Fruit fly (Drosophila melanogaster): ENCODE measurements around the gene CkIalpha.

CkIalpha gene

dm6 chrX:12665112-12665795 lies 11.8 kb downstream of the CkIalpha start (continued):
- peak in 1 of 2 experiments; percentile 54 for TF ChIP-seq Hr78 (GFP tag; optimal IDR thresholded peaks at IDR 0.05)
- TF ChIP-seq Dbx (GFP tag; IDR thresholded peaks at IDR 0.05), result peak; percentile 88
- TF ChIP-seq jumu (GFP tag; optimal IDR thresholded peaks at IDR 0.05), result peak; percentile 37
- TF ChIP-seq CG17612 (GFP tag; IDR thresholded peaks at IDR 0.05), result peak; percentile 85
- TF ChIP-seq Pdp1 (GFP tag; optimal IDR thresholded peaks at IDR 0.05), result peak in 1 of 2 experiments; percentile 55
- peak; percentile 58 for TF ChIP-seq CG10431 (GFP tag; optimal IDR thresholded peaks at IDR 0.05)
- TF ChIP-seq CG2129 (GFP tag; IDR thresholded peaks at IDR 0.05; ENCODE audit: partially characterized antibody), result no peak
- TF ChIP-seq CG2120 (GFP tag; optimal IDR thresholded peaks at IDR 0.05), result peak; percentile 79
- peak; percentile 78 for TF ChIP-seq Taf1 (GFP tag; IDR thresholded peaks at IDR 0.05)
- TF ChIP-seq NC2α (GFP tag; optimal IDR thresholded peaks at IDR 0.05), result no peak
- peak; percentile 90 for TF ChIP-seq Hmr (GFP tag; optimal IDR thresholded peaks at IDR 0.05)
- TF ChIP-seq D19A (tag; optimal IDR thresholded peaks at IDR 0.05), result peak; percentile 83
- TF ChIP-seq peb (GFP tag; IDR thresholded peaks at IDR 0.05), result peak; percentile 82
- peak; percentile 82; the same call in 1 of the 2 replicates for TF ChIP-seq ssp (GFP tag; IDR thresholded peaks at IDR 0.05)
- no peak for TF ChIP-seq sc (optimal IDR thresholded peaks at IDR 0.05)
- peak; percentile 82 for TF ChIP-seq sc (GFP tag; optimal IDR thresholded peaks at IDR 0.05)
- peak; percentile 91 for TF ChIP-seq CG17359 (tag; optimal IDR thresholded peaks at IDR 0.05)
- TF ChIP-seq CG3726 (GFP tag; IDR thresholded peaks at IDR 0.05), result peak; percentile 84; the same call in 1 of the 3 replicates
- peak; percentile 57 for TF ChIP-seq ewg (GFP tag; optimal IDR thresholded peaks at IDR 0.05)
- peak; percentile 85 for TF ChIP-seq CG9817 (tag; optimal IDR thresholded peaks at IDR 0.05)
- TF ChIP-seq E2f2 (GFP tag; IDR thresholded peaks at IDR 0.05), result peak; percentile 67
- peak; percentile 88 for TF ChIP-seq Rx (GFP tag; IDR thresholded peaks at IDR 0.05)
- peak; percentile 89 for TF ChIP-seq CG8924 (tag; optimal IDR thresholded peaks at IDR 0.05)
- TF ChIP-seq CG13123 (GFP tag; optimal IDR thresholded peaks at IDR 0.05), result peak; percentile 72
- TF ChIP-seq CG3838 (GFP tag; optimal IDR thresholded peaks at IDR 0.05), result peak; percentile 58
- TF ChIP-seq sr (GFP tag; IDR thresholded peaks at IDR 0.05), result peak; percentile 51; the same call in 2 of the 3 replicates
- peak; percentile 88 for TF ChIP-seq caup (GFP tag; optimal IDR thresholded peaks at IDR 0.05; ENCODE audit: severe bottlenecking)
- TF ChIP-seq Neu2 (GFP tag; optimal IDR thresholded peaks at IDR 0.05; ENCODE audit: borderline replicate concordance), result no peak
- TF ChIP-seq HLHmδ (GFP tag; optimal IDR thresholded peaks at IDR 0.05), result no peak
- TF ChIP-seq hbn (GFP tag; IDR thresholded peaks at IDR 0.05; ENCODE audit: partially characterized antibody), result no peak
- peak; percentile 16 for TF ChIP-seq ab (GFP tag; optimal IDR thresholded peaks at IDR 0.05)
- peak; percentile 71 for TF ChIP-seq CG17802 (tag; optimal IDR thresholded peaks at IDR 0.05)
- peak; percentile 87 for TF ChIP-seq BtbVII (GFP tag; optimal IDR thresholded peaks at IDR 0.05)
- no peak for TF ChIP-seq nerfin-2 (GFP tag; IDR thresholded peaks at IDR 0.05; ENCODE audit: partially characterized antibody)
- peak; percentile 87 for TF ChIP-seq Med (GFP tag)
- TF ChIP-seq CG9727 (GFP tag; optimal IDR thresholded peaks at IDR 0.05), result peak; percentile 92
- peak; percentile 9 for TF ChIP-seq repo (GFP tag; optimal IDR thresholded peaks at IDR 0.05)
- peak; percentile 82 for TF ChIP-seq corto (GFP tag; optimal IDR thresholded peaks at IDR 0.05)
- TF ChIP-seq Ada2b (GFP tag; IDR thresholded peaks at IDR 0.05), result peak; percentile 87
- peak; percentile 81 for TF ChIP-seq cato (GFP tag; optimal IDR thresholded peaks at IDR 0.05; ENCODE audit: borderline replicate concordance)
- TF ChIP-seq Hand (GFP tag; optimal IDR thresholded peaks at IDR 0.05), result peak; percentile 75
- TF ChIP-seq BEAF-32 (GFP tag; optimal IDR thresholded peaks at IDR 0.05), result no peak
- TF ChIP-seq CG18599 (GFP tag; optimal IDR thresholded peaks at IDR 0.05), result peak; percentile 90
- TF ChIP-seq CG10267 (tag; optimal IDR thresholded peaks at IDR 0.05), result peak; percentile 83
- peak; percentile 86 for TF ChIP-seq CG17385 (GFP tag; optimal IDR thresholded peaks at IDR 0.05)
- TF ChIP-seq hb (GFP tag; IDR thresholded peaks at IDR 0.05; ENCODE audit: partially characterized antibody), result no peak
- TF ChIP-seq CG10462 (GFP tag; optimal IDR thresholded peaks at IDR 0.05), result peak; percentile 74
- no peak for TF ChIP-seq CG8478 (optimal IDR thresholded peaks at IDR 0.05)

Measured in whole organism, embryonic.